Fruit fly (Drosophila melanogaster): ENCODE results near the gene IM33.

Gene IM33

DNA sequence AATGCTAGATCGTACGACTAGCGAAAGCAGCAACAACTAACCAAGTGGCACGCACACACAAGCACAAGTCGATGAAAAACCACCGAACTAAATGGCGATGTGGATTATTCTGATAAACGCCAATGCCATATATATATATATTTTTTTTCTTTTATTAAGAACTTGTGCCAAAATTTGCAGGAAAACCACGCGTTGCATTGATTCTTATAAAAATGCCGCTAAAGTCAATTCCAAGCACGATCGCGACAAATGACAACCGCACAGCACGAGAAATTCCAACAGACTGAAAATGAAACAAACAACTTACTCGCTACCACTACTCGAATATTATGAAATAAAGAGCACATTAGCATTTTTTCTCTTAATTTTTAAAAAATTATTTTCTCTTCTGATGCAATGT lies 39.8 kb downstream of the IM33 start, which contains the start of gene for:
TSS of gene for (minus strand) at position 287 of the 400 bp plus-strand sequence.
- TF ChIP-seq CG8478 (optimal IDR thresholded peaks at IDR 0.05) (no peak), pan (optimal IDR thresholded peaks at IDR 0.05) (no peak), Dll (optimal IDR thresholded peaks at IDR 0.05) (no peak), EcR (GFP tag; optimal IDR thresholded peaks at IDR 0.05) (no peak), usp (GFP tag; optimal IDR thresholded peaks at IDR 0.05) (no peak), psq (optimal IDR thresholded peaks at IDR 0.05) (no peak)

DNA sequence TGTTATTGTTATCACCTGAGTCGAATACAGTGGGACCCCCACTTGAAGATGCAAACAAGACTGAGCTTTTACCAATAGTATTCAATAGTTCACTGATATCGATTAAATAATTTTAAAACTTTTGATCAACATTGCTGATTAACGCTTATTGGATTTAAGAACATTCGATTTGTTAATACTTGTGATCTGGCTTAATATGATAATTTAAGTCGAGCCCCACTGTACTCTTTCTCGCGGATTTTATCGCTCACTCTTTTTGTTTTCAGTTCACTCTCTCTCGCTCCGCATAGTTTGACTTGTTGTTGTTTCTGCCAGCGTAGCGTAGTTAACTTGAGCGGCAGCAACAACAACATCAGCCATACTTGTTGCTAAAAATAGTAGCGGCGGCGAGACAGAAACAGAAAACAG lies 40.8 kb downstream of the IM33 start:
- TF ChIP-seq EcR (GFP tag; optimal IDR thresholded peaks at IDR 0.05) (no peak), pan (optimal IDR thresholded peaks at IDR 0.05) (no peak), usp (GFP tag; optimal IDR thresholded peaks at IDR 0.05) (no peak), psq (optimal IDR thresholded peaks at IDR 0.05) (no peak), Dll (optimal IDR thresholded peaks at IDR 0.05) (no peak), CG8478 (optimal IDR thresholded peaks at IDR 0.05) (no peak)

DNA sequence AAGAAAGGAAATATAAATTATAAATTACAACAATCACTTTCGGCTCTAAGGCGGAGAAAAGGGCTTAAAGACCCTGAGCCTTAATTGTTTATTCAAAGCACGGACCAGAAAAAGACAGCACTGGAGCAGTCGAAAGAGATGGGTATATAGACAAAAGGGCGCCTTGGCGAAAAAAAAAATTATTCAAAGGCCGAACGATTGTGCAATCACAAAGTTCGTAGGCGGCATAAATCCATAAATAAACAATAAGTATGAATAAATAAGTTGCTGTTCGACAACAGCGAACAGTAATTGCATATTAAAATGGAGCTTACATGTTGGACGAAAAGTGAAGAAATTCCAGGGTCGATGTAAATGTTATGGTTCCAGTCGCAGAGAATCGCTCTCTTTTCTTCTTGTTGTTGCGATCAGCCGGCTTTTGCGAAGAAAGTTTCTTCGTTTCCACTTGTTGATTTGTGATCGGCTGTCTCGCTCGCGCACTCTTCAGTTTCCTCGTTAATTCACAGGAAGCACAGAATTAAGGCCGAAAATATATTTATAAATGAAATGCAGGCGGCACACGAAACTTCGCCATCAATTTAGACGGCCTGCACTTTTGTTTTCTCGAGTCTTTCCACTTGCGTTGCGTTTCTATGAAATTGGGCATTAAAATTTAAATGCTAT lies 41.4 kb downstream of the IM33 start:
- TF ChIP-seq EcR (GFP tag; optimal IDR thresholded peaks at IDR 0.05), result no peak
- TF ChIP-seq usp (GFP tag; optimal IDR thresholded peaks at IDR 0.05), result no peak
- no peak for TF ChIP-seq pan (optimal IDR thresholded peaks at IDR 0.05)
- TF ChIP-seq CG8478 (optimal IDR thresholded peaks at IDR 0.05), result no peak
- TF ChIP-seq Dll (optimal IDR thresholded peaks at IDR 0.05), result no peak
- no peak for TF ChIP-seq psq (optimal IDR thresholded peaks at IDR 0.05)

- TF ChIP-seq psq (optimal IDR thresholded peaks at IDR 0.05) (no peak), pan (optimal IDR thresholded peaks at IDR 0.05) (no peak), EcR (GFP tag; optimal IDR thresholded peaks at IDR 0.05) (no peak), Dll (optimal IDR thresholded peaks at IDR 0.05) (no peak), usp (GFP tag; optimal IDR thresholded peaks at IDR 0.05) (no peak), CG8478 (optimal IDR thresholded peaks at IDR 0.05) (no peak)
Measured at dm6 chr2L:3648173-3648972, 48.1 kb downstream of the IM33 start.

dm6 chr2L:3647521-3648172 lies 48.8 kb downstream of the IM33 start:
- TF ChIP-seq usp (GFP tag; optimal IDR thresholded peaks at IDR 0.05), result no peak
- TF ChIP-seq psq (optimal IDR thresholded peaks at IDR 0.05), result no peak
- TF ChIP-seq EcR (GFP tag; optimal IDR thresholded peaks at IDR 0.05), result no peak
- no peak for TF ChIP-seq Dll (optimal IDR thresholded peaks at IDR 0.05)
- TF ChIP-seq CG8478 (optimal IDR thresholded peaks at IDR 0.05), result no peak
